Worm (Caenorhabditis elegans): ENCODE measurements around the gene sre-38.

DNA sequence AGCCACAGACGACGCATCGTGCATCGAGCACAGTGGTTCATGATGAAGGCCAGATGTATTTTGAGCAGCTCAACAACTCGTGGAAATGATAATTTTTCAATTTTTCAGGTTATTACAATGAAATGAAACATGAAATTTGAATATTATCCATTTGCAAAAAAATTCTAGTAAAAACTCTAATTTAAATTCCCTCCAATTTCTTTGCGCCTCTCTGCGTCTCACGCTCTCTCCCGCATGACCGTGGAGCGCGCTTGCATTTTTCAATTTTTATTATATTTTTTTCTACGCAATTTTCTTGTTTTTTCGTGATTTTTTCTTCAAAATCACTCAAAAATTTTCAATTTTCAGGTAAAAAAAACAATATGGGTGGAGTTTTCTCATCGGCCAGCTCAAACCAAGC is 2.0 kb downstream of the sre-38 start, which contains the start of gene tag-281:
- TF ChIP-seq ama-1 (optimal IDR thresholded peaks at IDR 0.05) (no peak), sox-2 (GFP tag; IDR thresholded peaks at IDR 0.05) (no peak), K09A11.1 (tag; optimal IDR thresholded peaks at IDR 0.05; ENCODE audit: insufficient read depth) (no peak), nhr-11 (tag; optimal IDR thresholded peaks at IDR 0.05) (no peak), fkh-10 (GFP tag; optimal IDR thresholded peaks at IDR 0.05) (no peak)

All from whole organism, late embryonic.